Fruit fly (Drosophila melanogaster) whole organism, pupa: ENCODE results near the gene Trmt6.

Source experiments
- CG10348 ChIP-seq: fragments of 200-800 bp; sonication (Bioruptor generic); IDR thresholded peaks from 2 replicates; pipeline ENCODE4 v1.3.6; 2022; ENCODE audit warnings: missing biosample characterization, missing genetic modification characterization
- CG12605 ChIP-seq: fragments of 200-800 bp; sonication (Bioruptor generic); IDR thresholded peaks from 2 replicates; pipeline ENCODE4 v1.3.6; 2022; ENCODE audit warnings: missing biosample characterization, missing genetic modification characterization
- CG13204 ChIP-seq: fragments of 200-800 bp; sonication (Bioruptor generic); optimal IDR thresholded peaks from 2 replicates; lab custom pipeline; 2018; ENCODE audit warnings: missing biosample characterization, mild to moderate bottlenecking, missing genetic modification characterization, moderate library complexity
- CG14655 ChIP-seq: fragments of 200-800 bp; sonication (Bioruptor generic); optimal IDR thresholded peaks from 3 replicates; lab custom pipeline; 2017; ENCODE audit warnings: mild to moderate bottlenecking, missing biosample characterization, missing genetic modification reagents, missing genetic modification characterization
- CG15710 ChIP-seq: fragments of 200-800 bp; sonication (Bioruptor generic); optimal IDR thresholded peaks from 2 replicates; lab custom pipeline; 2018; ENCODE audit warnings: missing biosample characterization, mild to moderate bottlenecking, missing genetic modification characterization, moderate library complexity
- CG17806 ChIP-seq: fragments of 200-800 bp; sonication (Bioruptor generic); optimal IDR thresholded peaks from 2 replicates; lab custom pipeline; 2018; ENCODE audit warnings: missing biosample characterization, mild to moderate bottlenecking, missing genetic modification characterization, moderate library complexity
- CG32121 ChIP-seq: fragments of 200-800 bp; sonication (Bioruptor generic); IDR thresholded peaks from 2 replicates; pipeline ENCODE4 v1.3.6; 2022; ENCODE audit warnings: missing biosample characterization, missing genetic modification characterization
- CG34367 ChIP-seq: fragments of 200-800 bp; sonication (Bioruptor generic); optimal IDR thresholded peaks from 2 replicates; lab custom pipeline; 2018; ENCODE audit warnings: missing biosample characterization, mild to moderate bottlenecking, missing genetic modification characterization
- CG4496 ChIP-seq: fragments of 200-800 bp; sonication (Bioruptor generic); IDR thresholded peaks from 3 replicates; pipeline ENCODE4 v1.3.6; 2022; ENCODE audit warnings: missing biosample characterization, missing genetic modification characterization
- CG8159 ChIP-seq: fragments of 200-800 bp; sonication (Bioruptor generic); optimal IDR thresholded peaks from 3 replicates; lab custom pipeline; 2018; ENCODE audit warnings: missing biosample characterization, mild to moderate bottlenecking, missing genetic modification characterization, moderate library complexity
- CG8301 ChIP-seq: fragments of 200-800 bp; sonication (Bioruptor generic); optimal IDR thresholded peaks from 2 replicates; lab custom pipeline; 2018; ENCODE audit warnings: missing biosample characterization, mild to moderate bottlenecking, missing genetic modification characterization
- CG9948 ChIP-seq: fragments of 200-800 bp; sonication (Bioruptor generic); optimal IDR thresholded peaks from 2 replicates; lab custom pipeline; 2018; ENCODE audit warnings: missing biosample characterization, mild to moderate bottlenecking, missing genetic modification characterization, moderate library complexity
- D1 ChIP-seq: fragments of 200-800 bp; sonication (Bioruptor generic); optimal IDR thresholded peaks from 2 replicates; lab custom pipeline; 2018; ENCODE audit warnings: missing biosample characterization, mild to moderate bottlenecking, missing genetic modification characterization, moderate library complexity
- EcR ChIP-seq: fragments of 200-800 bp; sonication (Bioruptor generic); optimal IDR thresholded peaks from 3 replicates; lab custom pipeline; 2019; ENCODE audit warnings: missing biosample characterization, missing genetic modification characterization, mild to moderate bottlenecking, moderate library complexity, missing genetic modification reagents
- Ets98B ChIP-seq: fragments of 200-800 bp; sonication (Bioruptor generic); IDR thresholded peaks from 2 replicates; pipeline ENCODE4 v1.3.6; 2022; ENCODE audit warnings: missing biosample characterization, missing genetic modification characterization
- Pif1A ChIP-seq: fragments of 200-800 bp; sonication (Bioruptor generic); optimal IDR thresholded peaks from 3 replicates; lab custom pipeline; 2016; ENCODE audit warnings: missing biosample characterization, missing genetic modification characterization
- Pif1B ChIP-seq: fragments of 200-800 bp; sonication (Bioruptor generic); optimal IDR thresholded peaks from 3 replicates; lab custom pipeline; 2016; ENCODE audit warnings: missing biosample characterization, missing genetic modification characterization
- Snoo ChIP-seq: fragments of 200-800 bp; sonication (Bioruptor generic); optimal IDR thresholded peaks from 3 replicates; lab custom pipeline; 2017; ENCODE audit warnings: missing biosample characterization, mild to moderate bottlenecking, missing genetic modification characterization, inconsistent platforms
- fd96Ca ChIP-seq: fragments of 200-800 bp; sonication (Bioruptor generic); IDR thresholded peaks from 3 replicates; pipeline ENCODE4 v1.3.6; 2022; ENCODE audit warnings: missing biosample characterization, missing genetic modification characterization
- gl ChIP-seq: fragments of 200-800 bp; sonication (Bioruptor generic); optimal IDR thresholded peaks from 2 replicates; lab custom pipeline; 2018; ENCODE audit warnings: missing biosample characterization, mild to moderate bottlenecking, missing genetic modification characterization
- rn ChIP-seq: fragments of 200-800 bp; sonication (Bioruptor generic); IDR thresholded peaks from 2 replicates; pipeline ENCODE4 v1.3.6; 2022; ENCODE audit warnings: missing biosample characterization, missing genetic modification characterization

Trmt6 gene

DNA sequence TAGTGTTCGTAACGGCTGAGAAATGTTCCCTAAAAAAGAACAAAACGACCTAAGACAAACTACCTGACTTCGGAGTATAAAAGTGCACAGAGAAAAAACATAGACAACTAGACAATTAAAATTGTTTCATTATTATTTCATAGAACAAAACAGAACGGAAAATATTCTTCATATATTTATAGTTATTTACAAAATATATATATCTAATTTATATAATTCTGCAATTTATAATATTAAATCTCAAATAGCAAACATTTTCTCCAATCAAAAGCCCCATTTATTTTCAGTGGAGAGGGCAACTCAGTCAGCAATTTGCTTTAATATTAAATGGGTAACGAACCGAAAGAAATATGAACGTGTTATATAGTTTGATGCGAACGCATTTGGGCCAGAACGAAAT lies 32.9 kb upstream of the Trmt6 start:
- no peak for TF ChIP-seq CG17806 (tag; lab: Kevin White, UChicago)
- TF ChIP-seq CG10348 (GFP tag; lab: Robert Waterston, UW): no peak
- no peak for TF ChIP-seq CG14655 (GFP tag; lab: Kevin White, UChicago)
- no peak for TF ChIP-seq CG13204 (GFP tag; lab: Kevin White, UChicago)
- no peak for TF ChIP-seq Pif1A
- no peak for TF ChIP-seq CG15710
- no peak for TF ChIP-seq Snoo (tag; lab: Kevin White, UChicago)
- no peak for TF ChIP-seq CG4496
- no peak for TF ChIP-seq Pif1B
- TF ChIP-seq CG8159: no peak
- TF ChIP-seq rn (GFP tag; lab: Robert Waterston, UW): no peak
- no peak for TF ChIP-seq gl
- no peak for TF ChIP-seq D1 (tag; lab: Kevin White, UChicago)
- no peak for TF ChIP-seq CG32121 (GFP tag; lab: Robert Waterston, UW)
- no peak for TF ChIP-seq EcR
- no peak for TF ChIP-seq CG12605

DNA sequence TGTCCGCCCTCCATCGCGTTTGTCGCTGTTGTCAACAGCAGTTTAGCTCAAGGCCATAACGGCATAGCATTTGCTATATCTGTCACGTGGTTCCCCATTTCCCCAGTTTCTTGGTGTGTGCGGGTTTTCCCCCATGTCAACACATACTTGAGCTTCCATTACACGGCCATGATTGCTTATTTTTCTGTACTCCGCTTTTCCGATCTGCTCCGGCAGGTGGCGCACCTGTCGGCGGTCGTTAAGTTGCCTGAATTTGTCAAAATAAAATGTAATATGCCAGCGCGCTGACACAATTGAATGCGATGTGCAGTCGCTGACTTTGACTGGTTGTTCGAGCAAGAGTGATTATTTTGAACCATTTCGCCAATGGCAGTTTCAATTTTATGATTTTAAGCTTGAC lies 22.3 kb upstream of the Trmt6 start:
- TF ChIP-seq CG13204 (GFP tag; lab: Kevin White, UChicago): no peak
- TF ChIP-seq CG10348 (GFP tag; lab: Robert Waterston, UW): no peak
- no peak for TF ChIP-seq CG8301 (tag; lab: Kevin White, UChicago)
- TF ChIP-seq rn (GFP tag; lab: Robert Waterston, UW): no peak
- TF ChIP-seq Ets98B (GFP tag; lab: Robert Waterston, UW): no peak
- TF ChIP-seq CG32121 (GFP tag; lab: Robert Waterston, UW): no peak
- no peak for TF ChIP-seq Pif1B
- no peak for TF ChIP-seq Pif1A
- TF ChIP-seq fd96Ca: no peak
- no peak for TF ChIP-seq CG4496
- no peak for TF ChIP-seq CG14655 (GFP tag; lab: Kevin White, UChicago)
- TF ChIP-seq CG12605: no peak
- no peak for TF ChIP-seq D1 (tag; lab: Kevin White, UChicago)

DNA sequence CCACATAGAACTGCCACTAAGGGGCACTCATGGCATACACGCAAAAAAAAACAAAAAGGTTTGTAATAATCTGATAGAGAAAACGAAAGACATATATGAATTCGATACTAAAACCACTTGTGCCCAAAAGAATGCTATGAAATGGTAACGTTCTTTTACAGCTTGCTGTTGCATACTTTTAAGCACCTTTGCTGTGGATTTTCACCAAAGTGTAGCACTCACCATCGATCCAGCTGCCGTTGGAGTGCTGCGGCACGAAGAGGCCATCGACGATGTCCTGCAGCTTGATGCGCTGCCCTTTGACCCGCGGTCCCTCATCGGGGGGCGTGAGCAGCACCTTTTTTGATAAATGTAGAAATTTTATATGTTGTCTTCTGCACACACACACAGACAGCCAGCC lies 17.0 kb upstream of the Trmt6 start:
- TF ChIP-seq CG8301 (tag; lab: Kevin White, UChicago): no peak
- TF ChIP-seq gl: no peak
- no peak for TF ChIP-seq Pif1B
- TF ChIP-seq Ets98B (GFP tag; lab: Robert Waterston, UW): no peak
- TF ChIP-seq CG8159: no peak
- no peak for TF ChIP-seq CG14655 (GFP tag; lab: Kevin White, UChicago)
- no peak for TF ChIP-seq CG4496
- TF ChIP-seq Snoo (tag; lab: Kevin White, UChicago): no peak
- no peak for TF ChIP-seq CG17806 (tag; lab: Kevin White, UChicago)
- TF ChIP-seq D1 (tag; lab: Kevin White, UChicago): no peak
- no peak for TF ChIP-seq CG13204 (GFP tag; lab: Kevin White, UChicago)
- TF ChIP-seq CG15710: no peak
- no peak for TF ChIP-seq rn (GFP tag; lab: Robert Waterston, UW)
- no peak for TF ChIP-seq CG32121 (GFP tag; lab: Robert Waterston, UW)

DNA sequence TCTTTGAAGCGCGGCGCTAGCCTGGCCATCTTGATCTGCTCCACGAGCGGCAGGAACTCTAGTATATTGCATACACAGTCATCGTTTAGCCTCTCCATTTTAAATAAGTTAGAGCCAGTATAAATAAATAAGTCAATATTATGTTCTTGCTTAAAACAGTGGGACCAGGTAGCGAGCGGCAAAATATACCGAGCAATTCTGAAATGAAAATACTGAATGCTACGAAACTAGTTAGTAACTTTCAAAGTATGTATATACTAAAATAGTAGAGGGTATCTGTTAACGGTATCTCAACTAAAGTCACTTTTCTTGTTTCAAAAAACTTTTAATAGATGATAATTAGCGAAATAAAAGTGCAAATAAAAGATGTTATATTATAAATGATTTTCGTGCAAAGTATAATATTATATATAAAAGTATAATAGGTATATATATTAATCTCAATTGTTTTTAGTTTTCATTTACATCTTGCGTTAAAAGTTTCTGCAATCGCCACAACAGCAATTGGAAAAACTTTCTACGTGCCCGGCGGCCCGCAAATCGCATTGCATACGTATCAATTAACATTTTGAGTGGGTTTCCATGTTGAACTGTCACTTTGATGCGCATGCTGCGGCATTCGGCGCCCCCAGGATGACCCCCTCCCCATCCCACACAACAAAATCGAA lies 4.1 kb upstream of the Trmt6 start, which contains the start of gene CG13766:
Gene CG13766 (minus strand): TSS at position 162 of the 668 bp plus-strand sequence.
- TF ChIP-seq Snoo (tag; lab: Kevin White, UChicago) (no peak), CG4496 (no peak), CG9948 (tag; lab: Kevin White, UChicago) (no peak), CG14655 (GFP tag; lab: Kevin White, UChicago) (no peak), CG17806 (tag; lab: Kevin White, UChicago) (no peak), D1 (tag; lab: Kevin White, UChicago) (no peak), Ets98B (GFP tag; lab: Robert Waterston, UW) (no peak), Pif1B (no peak), Pif1A (no peak), CG12605 (no peak)

DNA sequence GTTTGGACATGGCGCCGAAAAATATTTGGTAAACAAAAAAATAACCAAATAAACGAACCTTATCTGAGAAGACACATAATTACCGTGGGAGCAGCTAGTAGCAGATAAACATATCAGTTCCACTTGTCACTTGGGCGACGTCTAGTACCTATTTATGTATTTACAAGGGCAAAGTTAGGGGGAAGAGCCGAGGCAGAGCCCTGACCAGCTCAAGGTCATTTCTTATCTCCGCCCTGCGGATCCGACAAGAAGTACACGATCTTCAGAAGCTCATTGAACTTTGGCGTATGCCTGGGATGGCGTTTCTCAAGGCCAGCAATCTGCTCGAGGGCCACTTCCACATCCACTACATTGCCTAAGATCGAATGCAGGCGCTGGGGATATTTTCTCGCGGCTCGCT lies 2.9 kb upstream of the Trmt6 start:
- TF ChIP-seq CG14655 (GFP tag; lab: Kevin White, UChicago) (no peak), gl (no peak), CG8159 (no peak), CG17806 (tag; lab: Kevin White, UChicago) (no peak), CG15710 (no peak), rn (GFP tag; lab: Robert Waterston, UW) (no peak), CG9948 (tag; lab: Kevin White, UChicago) (no peak), EcR (peak; percentile 88)
- TF ChIP-seq, all 21 proteins: peak for 1

DNA sequence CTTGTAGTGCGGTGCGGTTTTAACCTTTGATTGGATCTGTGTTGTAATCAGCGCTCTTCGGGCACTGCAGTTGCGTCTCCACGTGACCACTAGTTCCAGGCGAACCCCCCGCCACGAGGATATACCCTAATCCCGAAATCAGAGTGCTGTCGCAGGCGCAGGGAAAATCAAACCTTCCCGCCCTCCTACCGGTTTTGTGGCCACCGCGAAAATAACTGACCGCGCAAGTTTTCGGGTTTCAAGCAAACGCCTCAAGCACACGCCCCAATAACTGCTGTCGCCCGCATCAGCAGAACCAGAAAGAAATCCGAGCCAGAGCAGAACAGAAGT lies 234 bp upstream of the Trmt6 start:
- no peak for TF ChIP-seq CG4496
- TF ChIP-seq Pif1B: no peak
- TF ChIP-seq rn (GFP tag; lab: Robert Waterston, UW): no peak
- TF ChIP-seq D1 (tag; lab: Kevin White, UChicago): no peak
- no peak for TF ChIP-seq CG13204 (GFP tag; lab: Kevin White, UChicago)
- no peak for TF ChIP-seq fd96Ca
- no peak for TF ChIP-seq CG8301 (tag; lab: Kevin White, UChicago)
- no peak for TF ChIP-seq CG34367 (tag; lab: Kevin White, UChicago)

DNA sequence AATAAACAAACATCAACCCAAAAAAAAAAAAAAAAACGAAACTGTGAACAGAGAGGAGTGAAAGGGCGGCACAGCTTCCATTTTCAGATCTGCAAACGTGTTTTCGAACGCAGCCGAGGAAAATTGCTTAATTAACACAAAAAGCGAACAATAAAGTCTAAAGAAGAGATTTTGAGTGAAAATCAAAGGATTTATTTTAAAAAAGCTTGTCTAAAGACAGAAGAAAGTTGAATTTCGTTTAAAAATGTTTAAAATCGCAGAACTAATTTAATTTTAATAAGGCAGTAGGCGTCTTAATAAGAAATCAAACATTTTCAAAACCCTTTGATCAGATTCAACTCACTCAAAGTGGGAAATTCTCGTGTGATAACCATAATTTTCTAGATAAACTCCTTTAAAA lies 3.0 kb downstream of the Trmt6 start, which contains the start of gene COX5BL:
Gene COX5BL (plus strand): TSS at position 301 of the 400 bp plus-strand sequence.
- TF ChIP-seq rn (GFP tag; lab: Robert Waterston, UW) (no peak), Pif1B (no peak), CG8159 (no peak), Snoo (tag; lab: Kevin White, UChicago) (no peak), gl (no peak), Pif1A (no peak), CG8301 (tag; lab: Kevin White, UChicago) (no peak), CG12605 (no peak), Ets98B (GFP tag; lab: Robert Waterston, UW) (no peak), CG10348 (GFP tag; lab: Robert Waterston, UW) (no peak), CG15710 (no peak), CG13204 (GFP tag; lab: Kevin White, UChicago) (no peak), EcR (no peak), CG9948 (tag; lab: Kevin White, UChicago) (no peak), CG32121 (GFP tag; lab: Robert Waterston, UW) (no peak), D1 (tag; lab: Kevin White, UChicago) (no peak), CG14655 (GFP tag; lab: Kevin White, UChicago) (no peak), CG4496 (no peak)
